Fruit fly (Drosophila melanogaster): ENCODE data around the gene Nplp2.
A peak's percentile ranks its signal among the peaks of the same experiment; 100 is the strongest.

Nplp2 gene

dm6 chr3L:13389834-13390233, 33.7 kb downstream of the Nplp2 start, which contains the start of gene Poc1 (continued):
- no peak for TF ChIP-seq Side (GFP tag; optimal IDR thresholded peaks at IDR 0.05)
- no peak for TF ChIP-seq Dad (GFP tag; optimal IDR thresholded peaks at IDR 0.05)
- TF ChIP-seq nmo (GFP tag; optimal IDR thresholded peaks at IDR 0.05): peak; percentile 41
- TF ChIP-seq CG15696 (tag; optimal IDR thresholded peaks at IDR 0.05): no peak
- TF ChIP-seq Ets97D (GFP tag; optimal IDR thresholded peaks at IDR 0.05): peak; percentile 38
- TF ChIP-seq Hmr (GFP tag; optimal IDR thresholded peaks at IDR 0.05): peak; percentile 24
- TF ChIP-seq CG17186 (GFP tag; optimal IDR thresholded peaks at IDR 0.05): peak; percentile 39
- no peak for TF ChIP-seq CG1792 (GFP tag; optimal IDR thresholded peaks at IDR 0.05)
- no peak for TF ChIP-seq Nf-YA (GFP tag; IDR thresholded peaks at IDR 0.05)
- TF ChIP-seq NK7.1 (GFP tag; optimal IDR thresholded peaks at IDR 0.05): no peak
- no peak for TF ChIP-seq CG10209 (GFP tag; optimal IDR thresholded peaks at IDR 0.05)
- TF ChIP-seq CG17912 (GFP tag; optimal IDR thresholded peaks at IDR 0.05): no peak
- TF ChIP-seq br (optimal IDR thresholded peaks at IDR 0.05): no peak
- TF ChIP-seq Lhr (GFP tag; optimal IDR thresholded peaks at IDR 0.05): peak; percentile 79
- no peak for TF ChIP-seq caup (GFP tag; optimal IDR thresholded peaks at IDR 0.05; ENCODE audit: severe bottlenecking)
- no peak for TF ChIP-seq Blimp-1 (GFP tag; optimal IDR thresholded peaks at IDR 0.05)
- no peak for TF ChIP-seq B-H1 (GFP tag; IDR thresholded peaks at IDR 0.05)
- TF ChIP-seq Hsf (GFP tag; optimal IDR thresholded peaks at IDR 0.05): no peak
- no peak for TF ChIP-seq Abd-B (GFP tag; optimal IDR thresholded peaks at IDR 0.05)
- peak; percentile 44; the same call in 1 of the 2 replicates for TF ChIP-seq bbx (GFP tag; IDR thresholded peaks at IDR 0.05; ENCODE audit: partially characterized antibody)
- peak; percentile 61 for TF ChIP-seq CG6791 (GFP tag; IDR thresholded peaks at IDR 0.05; ENCODE audit: partially characterized antibody)
- TF ChIP-seq gfzf (GFP tag; optimal IDR thresholded peaks at IDR 0.05): peak; percentile 90
- no peak for TF ChIP-seq luna (GFP tag; optimal IDR thresholded peaks at IDR 0.05)
- TF ChIP-seq CG14441 (GFP tag; IDR thresholded peaks at IDR 0.05): no peak
- no peak for TF ChIP-seq tap (tag; optimal IDR thresholded peaks at IDR 0.05)
- TF ChIP-seq inv (GFP tag; IDR thresholded peaks at IDR 0.05; ENCODE audit: partially characterized antibody): 0 out of 2 replicates have a peak, but pooled peaks have one; percentile 3
- TF ChIP-seq insv (GFP tag; optimal IDR thresholded peaks at IDR 0.05): peak in 1 of 2 experiments; percentile 41
- peak; percentile 21 for TF ChIP-seq CG15601 (tag; optimal IDR thresholded peaks at IDR 0.05)
- no peak for TF ChIP-seq phol (tag; optimal IDR thresholded peaks at IDR 0.05)
- TF ChIP-seq hb (GFP tag; IDR thresholded peaks at IDR 0.05; ENCODE audit: partially characterized antibody): peak; percentile 35; the same call in 1 of the 3 replicates
- TF ChIP-seq CG17829 (tag; optimal IDR thresholded peaks at IDR 0.05): peak; percentile 53
- TF ChIP-seq Myb (GFP tag; optimal IDR thresholded peaks at IDR 0.05): peak; percentile 60
- peak; percentile 71 for TF ChIP-seq HLH4C (GFP tag; IDR thresholded peaks at IDR 0.05; ENCODE audit: partially characterized antibody)
- TF ChIP-seq CG13123 (GFP tag; optimal IDR thresholded peaks at IDR 0.05): no peak
- no peak for TF ChIP-seq CrebB (tag; optimal IDR thresholded peaks at IDR 0.05)
- no peak for TF ChIP-seq HLHmδ (GFP tag; optimal IDR thresholded peaks at IDR 0.05)
- peak; percentile 91 for TF ChIP-seq Dip2 (GFP tag; IDR thresholded peaks at IDR 0.05)
- no peak for TF ChIP-seq Ravus (GFP tag; IDR thresholded peaks at IDR 0.05)
- no peak for TF ChIP-seq CG10979 (tag; optimal IDR thresholded peaks at IDR 0.05)
- peak; percentile 59 for TF ChIP-seq trem (tag; optimal IDR thresholded peaks at IDR 0.05)
- no peak for TF ChIP-seq CG2875 (GFP tag; optimal IDR thresholded peaks at IDR 0.05)
- TF ChIP-seq nerfin-2 (GFP tag; IDR thresholded peaks at IDR 0.05; ENCODE audit: partially characterized antibody): peak; percentile 49; the same call in 1 of the 2 replicates
- TF ChIP-seq Trl (optimal IDR thresholded peaks at IDR 0.05): no peak
- no peak for TF ChIP-seq Trl (GFP tag; optimal IDR thresholded peaks at IDR 0.05)
- TF ChIP-seq Hr3 (GFP tag; optimal IDR thresholded peaks at IDR 0.05): no peak
- TF ChIP-seq NC2α (GFP tag; optimal IDR thresholded peaks at IDR 0.05): no peak
- peak; percentile 22 for TF ChIP-seq MESR4 (GFP tag; optimal IDR thresholded peaks at IDR 0.05)
- TF ChIP-seq CG2120 (GFP tag; optimal IDR thresholded peaks at IDR 0.05): no peak
- TF ChIP-seq zfh2 (GFP tag; optimal IDR thresholded peaks at IDR 0.05): no peak
- no peak for TF ChIP-seq fd64A (GFP tag; optimal IDR thresholded peaks at IDR 0.05)
- TF ChIP-seq dm (GFP tag; optimal IDR thresholded peaks at IDR 0.05): no peak
